Worm (Caenorhabditis elegans) whole organism, L2 larva: ENCODE data around the gene C15F1.2.
A peak's percentile ranks its signal among the peaks of the same experiment; 100 is the strongest.

Experiments
- C34F6.9 ChIP-seq: fragments of 150-350 bp; optimal IDR thresholded peaks from 2 replicates; lab custom pipeline; 2014; ENCODE audit warnings: missing biosample characterization, missing genetic modification characterization
- F13H6.1 ChIP-seq: sonication (generic microtip); optimal IDR thresholded peaks from 2 replicates; lab custom pipeline; 2016; ENCODE audit warnings: missing genetic modification characterization, missing compliant biosample characterization
- R02D3.7 ChIP-seq: fragments of 150-350 bp; optimal IDR thresholded peaks from 2 replicates; lab custom pipeline; 2014; ENCODE audit warnings: missing biosample characterization, missing genetic modification characterization
- Y55F3AM.14 ChIP-seq: fragments of 200-800 bp; sonication (Bioruptor generic); optimal IDR thresholded peaks from 2 replicates; lab custom pipeline; 2018; ENCODE audit warnings: mild to moderate bottlenecking, missing genetic modification characterization, missing compliant biosample characterization
- ZK546.5 ChIP-seq: sonication (generic microtip); optimal IDR thresholded peaks from 2 replicates; lab custom pipeline; 2017; ENCODE audit warnings: missing biosample characterization, missing genetic modification characterization
- alr-1 ChIP-seq: fragments of 150-350 bp; optimal IDR thresholded peaks from 2 replicates; lab custom pipeline; 2014; ENCODE audit warnings: missing biosample characterization, missing genetic modification characterization
- ama-1 ChIP-seq: fragments of 150-350 bp; optimal IDR thresholded peaks from 2 replicates; lab custom pipeline; 2018; ENCODE audit warnings: inconsistent platforms
- blmp-1 ChIP-seq: sonication (generic microtip); optimal IDR thresholded peaks from 2 replicates; lab custom pipeline; 2017; ENCODE audit warnings: missing genetic modification characterization, mild to moderate bottlenecking, missing compliant biosample characterization, antibody characterized with exemption, moderate library complexity; ENCODE audit not compliant: insufficient read depth
- ceh-16 ChIP-seq: fragments of 150-350 bp; optimal IDR thresholded peaks from 2 replicates; lab custom pipeline; 2014; ENCODE audit warnings: missing biosample characterization, missing genetic modification characterization
- ceh-82 ChIP-seq: fragments of 150-350 bp; optimal IDR thresholded peaks from 2 replicates; lab custom pipeline; 2014; ENCODE audit warnings: missing biosample characterization, missing genetic modification characterization
- dmd-4 ChIP-seq: sonication (generic microtip); optimal IDR thresholded peaks from 2 replicates; lab custom pipeline; 2017; ENCODE audit warnings: missing biosample characterization, missing genetic modification characterization
- egl-27 ChIP-seq: sonication (generic microtip); optimal IDR thresholded peaks from 3 replicates; lab custom pipeline; 2017; ENCODE audit warnings: missing biosample characterization, missing genetic modification reagents, missing genetic modification characterization
- elt-1 ChIP-seq: fragments of 150-350 bp; optimal IDR thresholded peaks from 2 replicates; lab custom pipeline; 2014; ENCODE audit warnings: missing biosample characterization, missing genetic modification characterization
- fos-1 ChIP-seq: fragments of 150-350 bp; optimal IDR thresholded peaks from 2 replicates; lab custom pipeline; 2014; ENCODE audit warnings: missing biosample characterization, missing genetic modification characterization
- gmeb-1 ChIP-seq: fragments of 150-350 bp; optimal IDR thresholded peaks from 2 replicates; lab custom pipeline; 2014; ENCODE audit warnings: missing biosample characterization, missing genetic modification characterization
- lin-11 ChIP-seq: fragments of 150-350 bp; sonication (generic microtip); optimal IDR thresholded peaks from 2 replicates; lab custom pipeline; 2014; ENCODE audit warnings: missing biosample characterization, missing genetic modification characterization, inconsistent platforms, mixed read lengths
- lin-39 ChIP-seq: fragments of 150-350 bp; optimal IDR thresholded peaks from 2 replicates; lab custom pipeline; 2014; ENCODE audit warnings: missing biosample characterization, missing genetic modification reagents, missing genetic modification characterization
- mab-5 ChIP-seq: fragments of 150-350 bp; optimal IDR thresholded peaks from 2 replicates; lab custom pipeline; 2014; ENCODE audit warnings: missing biosample characterization, missing genetic modification characterization
- mbf-1 ChIP-seq: sonication (generic microtip); optimal IDR thresholded peaks from 2 replicates; lab custom pipeline; 2017; ENCODE audit warnings: missing biosample characterization, missing genetic modification characterization
- nhr-129 ChIP-seq: fragments of 150-350 bp; optimal IDR thresholded peaks from 2 replicates; lab custom pipeline; 2014; ENCODE audit warnings: missing biosample characterization, missing genetic modification characterization
- nhr-23 ChIP-seq: fragments of 150-350 bp; optimal IDR thresholded peaks from 2 replicates; lab custom pipeline; 2014; ENCODE audit warnings: missing biosample characterization, missing genetic modification reagents, missing genetic modification characterization
- nhr-25 ChIP-seq: fragments of 150-350 bp; sonication (generic microtip); optimal IDR thresholded peaks from 3 replicates; lab custom pipeline; 2014; ENCODE audit warnings: missing biosample characterization, missing genetic modification characterization
- nhr-6 ChIP-seq: fragments of 150-350 bp; optimal IDR thresholded peaks from 2 replicates; lab custom pipeline; 2014; ENCODE audit warnings: missing biosample characterization, missing genetic modification characterization
- peb-1 ChIP-seq: fragments of 150-350 bp; optimal IDR thresholded peaks from 2 replicates; lab custom pipeline; 2014; ENCODE audit warnings: missing biosample characterization, missing genetic modification characterization
- sma-3 ChIP-seq: sonication (generic microtip); optimal IDR thresholded peaks from 2 replicates; lab custom pipeline; 2016; ENCODE audit warnings: missing genetic modification reagents, missing genetic modification characterization, missing compliant biosample characterization
- sma-9 ChIP-seq, 2 experiments: fragments of 150-350 bp in 1 of 2; sonication (generic microtip) in 1 of 2; optimal IDR thresholded peaks; 2 replicates each; lab custom pipeline; 2014 to 2016; ENCODE audit warnings: missing genetic modification characterization in 2 of 2, mild to moderate bottlenecking in 1 of 2, missing biosample characterization in 1 of 2, missing compliant biosample characterization in 1 of 2, missing genetic modification reagents in 1 of 2, moderate library complexity in 1 of 2
- snpc-4 ChIP-seq: fragments of 150-350 bp; optimal IDR thresholded peaks from 2 replicates; lab custom pipeline; 2014; ENCODE audit warnings: missing biosample characterization, missing genetic modification characterization
- unc-39 ChIP-seq: fragments of 150-350 bp; optimal IDR thresholded peaks from 2 replicates; lab custom pipeline; 2014; ENCODE audit warnings: missing biosample characterization, missing genetic modification characterization
- unc-55 ChIP-seq: fragments of 150-350 bp; sonication (generic microtip); optimal IDR thresholded peaks from 3 replicates; lab custom pipeline; 2014; ENCODE audit warnings: missing biosample characterization, missing genetic modification reagents, missing genetic modification characterization
- unc-62 ChIP-seq: fragments of 150-350 bp; optimal IDR thresholded peaks from 2 replicates; lab custom pipeline; 2014; ENCODE audit warnings: missing biosample characterization, missing genetic modification reagents, missing genetic modification characterization
- zag-1 ChIP-seq: fragments of 150-350 bp; optimal IDR thresholded peaks from 2 replicates; lab custom pipeline; 2014; ENCODE audit warnings: missing biosample characterization, missing genetic modification characterization
- ztf-1 ChIP-seq: fragments of 200-800 bp; sonication (Bioruptor generic); conservative IDR thresholded peaks from 2 replicates; pipeline ENCODE4 v1.3.6; 2022; ENCODE audit warnings: missing genetic modification characterization, missing compliant biosample characterization
- ztf-11 ChIP-seq: sonication (generic microtip); optimal IDR thresholded peaks from 2 replicates; lab custom pipeline; 2017; ENCODE audit warnings: missing biosample characterization, missing genetic modification characterization
- ztf-4 ChIP-seq: fragments of 150-350 bp; optimal IDR thresholded peaks from 2 replicates; lab custom pipeline; 2014; ENCODE audit warnings: missing biosample characterization, missing genetic modification characterization

C15F1.2 gene

ce11 chrII:6951250-6951806 is 28.4 kb upstream of the C15F1.2 start, which contains the start of the genes malt-1 and ceh-38 (continued):
- TF ChIP-seq mbf-1 (tag; lab: Kevin White, UChicago), result no peak
- peak; percentile 62 for TF ChIP-seq blmp-1 (tag; lab: Kevin White, UChicago)
- TF ChIP-seq nhr-23 (tag; lab: Kevin White, UChicago), result no peak
- TF ChIP-seq ztf-11, result no peak
- TF ChIP-seq fos-1 (tag; lab: Kevin White, UChicago), result peak; percentile 93
- TF ChIP-seq Y55F3AM.14, result peak; percentile 71
- TF ChIP-seq ZK546.5, result peak; percentile 58
- no peak for TF ChIP-seq unc-39 (tag; lab: Kevin White, UChicago)
- peak; percentile 91 for TF ChIP-seq zag-1 (tag; lab: Kevin White, UChicago)
- peak; percentile 85 for TF ChIP-seq lin-11 (tag; lab: Kevin White, UChicago)
- TF ChIP-seq peb-1, result no peak
- peak; percentile 92 for TF ChIP-seq lin-39 (tag; lab: Kevin White, UChicago)
- peak; percentile 94 for TF ChIP-seq sma-9 (GFP tag; optimal IDR thresholded peaks at IDR 0.05; lab: Kevin White, UChicago)
- no peak for TF ChIP-seq sma-9 (tag; optimal IDR thresholded peaks at IDR 0.05; lab: Kevin White, UChicago)
- TF ChIP-seq alr-1 (tag; lab: Kevin White, UChicago), result peak; percentile 100
- peak; percentile 35 for TF ChIP-seq dmd-4
- TF ChIP-seq ama-1, result peak; percentile 72
- peak; percentile 99 for TF ChIP-seq nhr-129 (tag; lab: Kevin White, UChicago)
- peak; percentile 94 for TF ChIP-seq nhr-6 (tag; lab: Kevin White, UChicago)
- no peak for TF ChIP-seq ztf-1 (GFP tag; lab: Robert Waterston, UW)
- peak; percentile 91 for TF ChIP-seq snpc-4 (tag; lab: Kevin White, UChicago)
- peak; percentile 19 for TF ChIP-seq ceh-82 (tag; lab: Kevin White, UChicago)
- TF ChIP-seq C34F6.9, result peak; percentile 99
- TF ChIP-seq, all 48 proteins: peak for 37

- TF ChIP-seq lin-39 (tag; lab: Kevin White, UChicago), result no peak
- TF ChIP-seq nhr-23 (tag; lab: Kevin White, UChicago), result no peak
- no peak for TF ChIP-seq lin-11 (tag; lab: Kevin White, UChicago)
- TF ChIP-seq ztf-11, result no peak
- no peak for TF ChIP-seq sma-9 (GFP tag; optimal IDR thresholded peaks at IDR 0.05; lab: Kevin White, UChicago)
- TF ChIP-seq sma-9 (tag; optimal IDR thresholded peaks at IDR 0.05; lab: Kevin White, UChicago), result no peak
- no peak for TF ChIP-seq egl-27
- no peak for TF ChIP-seq ztf-4
- TF ChIP-seq nhr-25 (tag; lab: Kevin White, UChicago), result no peak
- no peak for TF ChIP-seq fos-1 (tag; lab: Kevin White, UChicago)
- TF ChIP-seq unc-55 (GFP tag; lab: Kevin White, UChicago), result no peak
- TF ChIP-seq sma-3, result no peak
- no peak for TF ChIP-seq gmeb-1
- TF ChIP-seq zag-1 (tag; lab: Kevin White, UChicago), result no peak
- TF ChIP-seq unc-62 (GFP tag; lab: Kevin White, UChicago), result no peak
- no peak for TF ChIP-seq alr-1 (tag; lab: Kevin White, UChicago)
- TF ChIP-seq mab-5 (tag; lab: Kevin White, UChicago), result no peak
- TF ChIP-seq snpc-4 (tag; lab: Kevin White, UChicago), result no peak
- TF ChIP-seq elt-1 (tag; lab: Kevin White, UChicago), result no peak
These were observed 24.6 kb upstream of the C15F1.2 start for ce11 chrII:6955084-6955697.

ce11 chrII:6958136-6958535 is 21.6 kb upstream of the C15F1.2 start:
- TF ChIP-seq peb-1 (no peak), R02D3.7 (tag; lab: Kevin White, UChicago) (no peak), gmeb-1 (no peak), F13H6.1 (tag; lab: Kevin White, UChicago) (no peak), ZK546.5 (no peak)

ce11 chrII:6965573-6965972 is 14.2 kb upstream of the C15F1.2 start, which contains the start of gene tra-2:
TSS of gene tra-2 (minus strand) at chrII:6965673.
- no peak for TF ChIP-seq C34F6.9
- no peak for TF ChIP-seq ZK546.5
- TF ChIP-seq gmeb-1, result no peak
- TF ChIP-seq ceh-16, result no peak
- no peak for TF ChIP-seq lin-11 (tag; lab: Kevin White, UChicago)
